Worm (Caenorhabditis elegans) whole organism, young adult: Measurements from ENCODE around the gene Y7A9D.1.

Experiments
- B0261.1 ChIP-seq: sonication (generic microtip); optimal IDR thresholded peaks from 2 replicates; lab custom pipeline; 2016; ENCODE audit warnings: mild to moderate bottlenecking, missing genetic modification characterization, moderate library complexity, missing compliant biosample characterization
- C06A6.2 ChIP-seq: fragments of 200-800 bp; sonication (Bioruptor generic); conservative IDR thresholded peaks from 2 replicates; pipeline ENCODE4 v1.3.6; 2022; ENCODE audit warnings: missing genetic modification characterization, missing compliant biosample characterization
- F23B12.7 ChIP-seq: sonication (generic microtip); optimal IDR thresholded peaks from 2 replicates; lab custom pipeline; 2017; ENCODE audit warnings: missing genetic modification characterization, mild to moderate bottlenecking, missing compliant biosample characterization, antibody characterized with exemption, moderate library complexity; ENCODE audit not compliant: insufficient read depth
- F33H1.4 ChIP-seq: fragments of 200-800 bp; sonication (Bioruptor generic); IDR thresholded peaks from 2 replicates; pipeline ENCODE4 v1.3.6; 2022; ENCODE audit warnings: missing genetic modification reagents, missing genetic modification characterization, missing compliant biosample characterization
- F37B4.10 ChIP-seq: fragments of 200-800 bp; sonication (Bioruptor generic); IDR thresholded peaks from 2 replicates; pipeline ENCODE4 v1.3.6; 2022; ENCODE audit warnings: missing genetic modification characterization, missing compliant biosample characterization
- F39B2.1 ChIP-seq: fragments of 200-800 bp; sonication (Bioruptor generic); IDR thresholded peaks from 2 replicates; pipeline ENCODE4 v1.3.6; 2022; ENCODE audit warnings: missing genetic modification reagents, missing genetic modification characterization, missing compliant biosample characterization
- F52B5.7 ChIP-seq: sonication (generic microtip); optimal IDR thresholded peaks from 2 replicates; lab custom pipeline; 2016; ENCODE audit warnings: mild to moderate bottlenecking, missing genetic modification characterization, missing compliant biosample characterization
- F55B11.4 ChIP-seq: sonication (generic microtip); optimal IDR thresholded peaks from 2 replicates; lab custom pipeline; 2016; ENCODE audit warnings: missing compliant biosample characterization, missing genetic modification characterization, borderline replicate concordance; ENCODE audit not compliant: insufficient read depth
- F57C9.4 ChIP-seq: sonication (generic microtip); optimal IDR thresholded peaks from 2 replicates; lab custom pipeline; 2017; ENCODE audit warnings: mild to moderate bottlenecking, missing genetic modification characterization, missing compliant biosample characterization
- T26A5.8 ChIP-seq: sonication (generic microtip); optimal IDR thresholded peaks from 2 replicates; lab custom pipeline; 2016; ENCODE audit warnings: missing genetic modification characterization, missing compliant biosample characterization
- aptf-3 ChIP-seq: fragments of 200-800 bp; sonication (Bioruptor generic); IDR thresholded peaks from 2 replicates; pipeline ENCODE4 v1.3.6; 2022; ENCODE audit warnings: missing genetic modification characterization, missing compliant biosample characterization
- atf-7 ChIP-seq: sonication (generic microtip); optimal IDR thresholded peaks from 2 replicates; lab custom pipeline; 2017; ENCODE audit warnings: mild to moderate bottlenecking, missing genetic modification characterization, missing compliant biosample characterization
- attf-3 ChIP-seq: fragments of 200-800 bp; sonication (Bioruptor generic); conservative IDR thresholded peaks from 2 replicates; pipeline ENCODE4 v1.3.6; 2022; ENCODE audit warnings: missing genetic modification reagents, missing genetic modification characterization, missing compliant biosample characterization
- attf-5 ChIP-seq: fragments of 200-800 bp; sonication (Bioruptor generic); optimal IDR thresholded peaks from 2 replicates; lab custom pipeline; 2018; ENCODE audit warnings: mild to moderate bottlenecking, missing genetic modification characterization, missing compliant biosample characterization
- bed-2 ChIP-seq: fragments of 200-800 bp; sonication (Bioruptor generic); IDR thresholded peaks from 2 replicates; pipeline ENCODE4 v1.3.6; 2022; ENCODE audit warnings: missing genetic modification reagents, missing genetic modification characterization, missing compliant biosample characterization
- die-1 ChIP-seq: sonication (generic microtip); optimal IDR thresholded peaks from 2 replicates; lab custom pipeline; 2016; ENCODE audit warnings: missing genotype, mild to moderate bottlenecking, missing genetic modification characterization, missing compliant biosample characterization
- dox-1 ChIP-seq: fragments of 200-800 bp; sonication (Bioruptor generic); IDR thresholded peaks from 2 replicates; pipeline ENCODE4 v1.3.6; 2022; ENCODE audit warnings: missing genetic modification reagents, missing genetic modification characterization, missing compliant biosample characterization
- egl-18 ChIP-seq: fragments of 200-800 bp; sonication (Bioruptor generic); IDR thresholded peaks from 2 replicates; pipeline ENCODE4 v1.3.6; 2022; ENCODE audit warnings: missing genetic modification reagents, missing genetic modification characterization, missing compliant biosample characterization
- egrh-3 ChIP-seq: fragments of 200-800 bp; sonication (Bioruptor generic); IDR thresholded peaks from 2 replicates; pipeline ENCODE4 v1.3.6; 2022; ENCODE audit warnings: missing genetic modification reagents, missing genetic modification characterization, missing compliant biosample characterization
- ets-4 ChIP-seq: fragments of 200-800 bp; sonication (Bioruptor generic); optimal IDR thresholded peaks from 2 replicates; lab custom pipeline; 2018; ENCODE audit warnings: mild to moderate bottlenecking, missing genetic modification characterization, missing compliant biosample characterization
- fkh-3 ChIP-seq: sonication (generic microtip); optimal IDR thresholded peaks from 2 replicates; lab custom pipeline; 2016; ENCODE audit warnings: mild to moderate bottlenecking, missing genetic modification characterization, missing compliant biosample characterization
- hlh-26 ChIP-seq: fragments of 200-800 bp; sonication (Bioruptor generic); conservative IDR thresholded peaks from 2 replicates; pipeline ENCODE4 v1.3.6; 2022; ENCODE audit warnings: missing genetic modification reagents, missing genetic modification characterization, missing compliant biosample characterization
- hmg-1.2 ChIP-seq: fragments of 200-800 bp; sonication (Bioruptor generic); IDR thresholded peaks from 2 replicates; pipeline ENCODE4 v1.3.6; 2022; ENCODE audit warnings: missing genetic modification reagents, missing genetic modification characterization, missing compliant biosample characterization
- hmg-20 ChIP-seq: fragments of 200-800 bp; sonication (Bioruptor generic); IDR thresholded peaks from 2 replicates; pipeline ENCODE4 v1.3.6; 2022; ENCODE audit warnings: missing genetic modification reagents, missing genetic modification characterization, missing compliant biosample characterization
- let-526 ChIP-seq: fragments of 200-800 bp; sonication (Bioruptor generic); IDR thresholded peaks from 2 replicates; pipeline ENCODE4 v1.3.6; 2022; ENCODE audit warnings: missing genetic modification reagents, missing genetic modification characterization, missing compliant biosample characterization
- lin-35 ChIP-seq, 3 experiments: fragments of 150-350 bp in 2 of 3; sonication (generic microtip) in 1 of 3; optimal IDR thresholded peaks; 2 replicates each; lab custom pipeline; 2014 to 2018; ENCODE audit warnings: missing biosample characterization in 3 of 3, missing genetic modification characterization in 3 of 3, missing genetic modification reagents in 3 of 3
- lir-1 ChIP-seq: fragments of 200-800 bp; sonication (Bioruptor generic); conservative IDR thresholded peaks from 2 replicates; pipeline ENCODE4 v1.3.6; 2022; ENCODE audit warnings: missing genetic modification reagents, missing genetic modification characterization, missing compliant biosample characterization
- lsl-1 ChIP-seq: fragments of 200-800 bp; sonication (Bioruptor generic); optimal IDR thresholded peaks from 2 replicates; lab custom pipeline; 2018; ENCODE audit warnings: mild to moderate bottlenecking, missing genetic modification characterization, moderate library complexity, missing compliant biosample characterization
- madf-10 ChIP-seq: sonication (generic microtip); optimal IDR thresholded peaks from 2 replicates; lab custom pipeline; 2016; ENCODE audit warnings: mild to moderate bottlenecking, missing genetic modification characterization, missing compliant biosample characterization
- madf-3 ChIP-seq: fragments of 200-800 bp; sonication (Bioruptor generic); IDR thresholded peaks from 2 replicates; pipeline ENCODE4 v1.3.6; 2022; ENCODE audit warnings: missing genetic modification reagents, missing genetic modification characterization, missing compliant biosample characterization
- mel-28 ChIP-seq: sonication (generic microtip); optimal IDR thresholded peaks from 2 replicates; lab custom pipeline; 2016; ENCODE audit warnings: borderline replicate concordance, mild to moderate bottlenecking, missing genetic modification characterization, missing compliant biosample characterization
- mes-4 ChIP-seq: sonication (generic microtip); optimal IDR thresholded peaks from 2 replicates; lab custom pipeline; 2016; ENCODE audit warnings: missing genotype, missing genetic modification characterization, missing compliant biosample characterization
- nhr-120 ChIP-seq: fragments of 200-800 bp; sonication (Bioruptor generic); IDR thresholded peaks from 2 replicates; pipeline ENCODE4 v1.3.6; 2022; ENCODE audit warnings: missing genetic modification characterization, missing compliant biosample characterization
- nhr-179 ChIP-seq: sonication (generic microtip); optimal IDR thresholded peaks from 2 replicates; lab custom pipeline; 2016; ENCODE audit warnings: mild to moderate bottlenecking, missing genetic modification characterization, missing compliant biosample characterization
- pbrm-1 ChIP-seq: fragments of 200-800 bp; sonication (Bioruptor generic); IDR thresholded peaks from 2 replicates; pipeline ENCODE4 v1.3.6; 2022; ENCODE audit warnings: missing genetic modification reagents, missing genetic modification characterization, missing compliant biosample characterization
- rcor-1 ChIP-seq: fragments of 200-800 bp; sonication (Bioruptor generic); IDR thresholded peaks from 2 replicates; pipeline ENCODE4 v1.3.6; 2022; ENCODE audit warnings: missing genetic modification reagents, missing genetic modification characterization, missing compliant biosample characterization
- rec-8 ChIP-seq, 2 experiments: sonication (generic microtip); optimal IDR thresholded peaks; 2 replicates each; lab custom pipeline; 2016; ENCODE audit warnings: mild to moderate bottlenecking in 2 of 2, missing genetic modification characterization in 2 of 2, missing genetic modification reagents in 2 of 2, missing genotype in 2 of 2, missing biosample characterization in 1 of 2, missing compliant biosample characterization in 1 of 2, moderate library complexity in 1 of 2
- repo-1 ChIP-seq: sonication (generic microtip); optimal IDR thresholded peaks from 2 replicates; lab custom pipeline; 2017; ENCODE audit warnings: mild to moderate bottlenecking, missing genetic modification characterization, missing compliant biosample characterization
- rpc-1 ChIP-seq, 2 experiments: fragments of 150-350 bp in 1 of 2; sonication (generic microtip) in 1 of 2; optimal IDR thresholded peaks; 2 replicates each; lab custom pipeline; 2014 to 2018; ENCODE audit warnings: missing biosample characterization in 1 of 2, missing genetic modification characterization in 1 of 2, missing genetic modification reagents in 1 of 2, missing genotype in 1 of 2
- snpc-3.4 ChIP-seq: sonication (generic microtip); optimal IDR thresholded peaks from 2 replicates; lab custom pipeline; 2017; ENCODE audit warnings: missing genetic modification characterization, mild to moderate bottlenecking, missing compliant biosample characterization, antibody characterized with exemption, moderate library complexity, missing genotype, missing genetic modification reagents
- snpc-4 ChIP-seq, 5 experiments: fragments of 150-350 bp in 1 of 5; sonication (generic microtip) in 4 of 5; optimal IDR thresholded peaks; 2 replicates each; lab custom pipeline; 2014 to 2018; ENCODE audit warnings: missing genetic modification characterization in 5 of 5, missing biosample characterization in 3 of 5, antibody characterized with exemption in 2 of 5, mild to moderate bottlenecking in 2 of 5, missing compliant biosample characterization in 2 of 5, missing genotype in 2 of 5, moderate library complexity in 2 of 5, missing genetic modification reagents in 1 of 5
- zfh-2 ChIP-seq: fragments of 200-800 bp; sonication (Bioruptor generic); conservative IDR thresholded peaks from 2 replicates; pipeline ENCODE4 v1.3.6; 2022; ENCODE audit warnings: missing genetic modification reagents, missing genetic modification characterization, missing compliant biosample characterization
- ztf-28 ChIP-seq: fragments of 200-800 bp; sonication (Bioruptor generic); IDR thresholded peaks from 2 replicates; pipeline ENCODE4 v1.3.6; 2022; ENCODE audit warnings: missing genetic modification reagents, missing genetic modification characterization, missing compliant biosample characterization
- ztf-6 ChIP-seq: fragments of 200-800 bp; sonication (Bioruptor generic); IDR thresholded peaks from 2 replicates; pipeline ENCODE4 v1.3.6; 2022; ENCODE audit warnings: missing genetic modification reagents, missing genetic modification characterization, missing compliant biosample characterization

The Y7A9D.1 gene

ce11 chrIV:16399776-16400368, 17.9 kb upstream of the Y7A9D.1 start, which contains the start of gene Y65A5A.1 (continued):
- TF ChIP-seq dox-1 (GFP tag; lab: Robert Waterston, UW) (peak; percentile 61; the same call in 1 of the 2 replicates), mel-28 (no peak), mes-4 (tag; lab: Kevin White, UChicago) (no peak), attf-3 (GFP tag; lab: Robert Waterston, UW) (no peak), snpc-4 (GFP tag; optimal IDR thresholded peaks at IDR 0.05; lab: Kevin White, UChicago) (peak; percentile 79), snpc-4 (tag; optimal IDR thresholded peaks at IDR 0.05; lab: Kevin White, UChicago) (peak; percentile 6 to 94 (median 90)), rec-8 (tag; optimal IDR thresholded peaks at IDR 0.05; lab: Kevin White, UChicago) (peak in 1 of 2 experiments; percentile 12), egrh-3 (GFP tag; lab: Robert Waterston, UW) (no peak), F39B2.1 (GFP tag; lab: Robert Waterston, UW) (no peak), F23B12.7 (tag; lab: Kevin White, UChicago) (peak; percentile 62), die-1 (tag; lab: Kevin White, UChicago) (peak; percentile 31), hmg-1.2 (GFP tag; lab: Robert Waterston, UW) (peak; percentile 55), B0261.1 (tag; lab: Kevin White, UChicago) (peak; percentile 72), attf-5 (peak; percentile 27), rcor-1 (GFP tag; lab: Robert Waterston, UW) (peak; percentile 46; the same call in 1 of the 2 replicates), snpc-3.4 (tag; lab: Kevin White, UChicago) (peak; percentile 81)

- TF ChIP-seq madf-10 (peak; percentile 48), nhr-179 (tag; lab: Kevin White, UChicago) (peak; percentile 56), mes-4 (tag; lab: Kevin White, UChicago) (peak; percentile 6), rec-8 (tag; optimal IDR thresholded peaks at IDR 0.05; lab: Kevin White, UChicago) (peak; percentile 43 to 66), F37B4.10 (GFP tag; lab: Robert Waterston, UW) (no peak), F52B5.7 (peak; percentile 64), nhr-120 (GFP tag; lab: Robert Waterston, UW) (no peak), let-526 (GFP tag; lab: Robert Waterston, UW) (no peak), lin-35 (GFP tag; optimal IDR thresholded peaks at IDR 0.05; lab: Kevin White, UChicago) (peak in 1 of 3 experiments; percentile 32), hmg-20 (GFP tag; lab: Robert Waterston, UW) (peak; percentile 84), fkh-3 (tag; lab: Kevin White, UChicago) (peak; percentile 71), F33H1.4 (GFP tag; lab: Robert Waterston, UW) (no peak), attf-5 (peak; percentile 21), bed-2 (GFP tag; lab: Robert Waterston, UW) (no peak), ztf-6 (GFP tag; lab: Robert Waterston, UW) (no peak), lir-1 (GFP tag; lab: Robert Waterston, UW) (no peak), T26A5.8 (tag; lab: Kevin White, UChicago) (peak; percentile 31), atf-7 (tag; lab: Kevin White, UChicago) (peak; percentile 43), F55B11.4 (no peak), ets-4 (no peak), C06A6.2 (GFP tag; lab: Robert Waterston, UW) (no peak), pbrm-1 (GFP tag; lab: Robert Waterston, UW) (peak; percentile 71), zfh-2 (peak; percentile 28; the same call in 1 of the 2 replicates), attf-3 (GFP tag; lab: Robert Waterston, UW) (no peak), hlh-26 (no peak), rpc-1 (optimal IDR thresholded peaks at IDR 0.05; lab: Kevin White, UChicago) (peak; percentile 92), rpc-1 (tag; optimal IDR thresholded peaks at IDR 0.05; lab: Kevin White, UChicago) (peak; percentile 91), egl-18 (no peak), ztf-28 (GFP tag; lab: Robert Waterston, UW) (no peak), aptf-3 (GFP tag; lab: Robert Waterston, UW) (0 out of 2 replicates have a peak, but pooled peaks have one; percentile 55), madf-3 (GFP tag; lab: Robert Waterston, UW) (no peak), lsl-1 (no peak), F57C9.4 (tag; lab: Kevin White, UChicago) (no peak), snpc-4 (GFP tag; optimal IDR thresholded peaks at IDR 0.05; lab: Kevin White, UChicago) (peak; percentile 86), snpc-4 (tag; optimal IDR thresholded peaks at IDR 0.05; lab: Kevin White, UChicago) (peak; percentile 50 to 95 (median 92)), repo-1 (tag; lab: Kevin White, UChicago) (no peak)
Observed at ce11 chrIV:16399017-16399416, 17.0 kb upstream of the Y7A9D.1 start.
